Fruit fly (Drosophila melanogaster): ENCODE results near the gene CG4830.

Gene CG4830

DNA sequence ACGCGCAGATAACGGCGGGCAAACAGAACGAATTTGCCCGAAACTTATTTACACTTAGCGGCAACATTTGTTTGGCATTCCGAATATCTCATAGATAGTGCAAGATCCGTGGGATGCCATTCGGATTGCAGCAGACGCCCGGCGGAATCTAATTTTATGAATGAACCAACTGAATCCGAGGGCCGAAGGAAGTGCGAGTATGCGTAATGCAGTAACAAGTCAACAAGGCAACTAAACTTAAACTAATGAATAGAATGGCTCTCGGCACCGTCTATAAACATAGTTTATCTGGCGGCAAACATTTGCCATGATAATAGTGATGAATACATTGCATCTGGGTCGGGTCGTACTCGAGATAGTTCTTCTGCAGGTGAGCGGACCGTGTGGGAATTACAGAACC, 40.0 kb upstream of the CG4830 start (continued):
- TF ChIP-seq esg (GFP tag; conservative IDR thresholded peaks at IDR 0.05): no peak
- no peak for TF ChIP-seq CG3281 (GFP tag; optimal IDR thresholded peaks at IDR 0.05)
- TF ChIP-seq Antp (GFP tag; optimal IDR thresholded peaks at IDR 0.05): no peak
- no peak for TF ChIP-seq CG11247 (GFP tag; IDR thresholded peaks at IDR 0.05)
- TF ChIP-seq CG5953 (GFP tag; IDR thresholded peaks at IDR 0.05): no peak
- TF ChIP-seq Kr (GFP tag; optimal IDR thresholded peaks at IDR 0.05): no peak
- TF ChIP-seq row (GFP tag; IDR thresholded peaks at IDR 0.05): no peak
- TF ChIP-seq Xrp1 (GFP tag; IDR thresholded peaks at IDR 0.05): 0 out of 2 replicates have a peak, but pooled peaks have one; percentile 15
- TF ChIP-seq CG12391 (tag; optimal IDR thresholded peaks at IDR 0.05): no peak
- peak; percentile 8 for TF ChIP-seq fd64A (GFP tag; optimal IDR thresholded peaks at IDR 0.05)
- TF ChIP-seq CG17802 (tag; optimal IDR thresholded peaks at IDR 0.05): no peak
- TF ChIP-seq CG2712 (tag; optimal IDR thresholded peaks at IDR 0.05): no peak
- no peak for TF ChIP-seq tio (GFP tag; optimal IDR thresholded peaks at IDR 0.05)
- TF ChIP-seq H15 (GFP tag; IDR thresholded peaks at IDR 0.05): no peak
- TF ChIP-seq Sox100B (GFP tag; optimal IDR thresholded peaks at IDR 0.05): peak; percentile 8
- TF ChIP-seq CG17361 (GFP tag; IDR thresholded peaks at IDR 0.05): no peak
- no peak for TF ChIP-seq salm (tag; optimal IDR thresholded peaks at IDR 0.05)
- TF ChIP-seq CG30403 (GFP tag; optimal IDR thresholded peaks at IDR 0.05): no peak
- TF ChIP-seq ac (GFP tag; optimal IDR thresholded peaks at IDR 0.05): peak; percentile 5
- no peak for TF ChIP-seq sens-2 (GFP tag; IDR thresholded peaks at IDR 0.05)
- peak; percentile 25 for TF ChIP-seq CG15696 (tag; optimal IDR thresholded peaks at IDR 0.05)
- peak; percentile 20 for TF ChIP-seq dmrt11E (tag; optimal IDR thresholded peaks at IDR 0.05)
- TF ChIP-seq CG10267 (tag; optimal IDR thresholded peaks at IDR 0.05): no peak
- TF ChIP-seq Neu2 (GFP tag; optimal IDR thresholded peaks at IDR 0.05; ENCODE audit: borderline replicate concordance): no peak
- no peak for TF ChIP-seq CG10274 (GFP tag; optimal IDR thresholded peaks at IDR 0.05)
- peak in 1 of 3 experiments; percentile 21 for TF ChIP-seq lola (GFP tag; optimal IDR thresholded peaks at IDR 0.05)
- TF ChIP-seq chn (GFP tag; optimal IDR thresholded peaks at IDR 0.05): no peak
- no peak for TF ChIP-seq CG10979 (tag; optimal IDR thresholded peaks at IDR 0.05)
- no peak for TF ChIP-seq CG6854 (GFP tag; optimal IDR thresholded peaks at IDR 0.05)
- TF ChIP-seq D (optimal IDR thresholded peaks at IDR 0.05): no peak
- no peak for TF ChIP-seq D (GFP tag; optimal IDR thresholded peaks at IDR 0.05)
- no peak for TF ChIP-seq vfl (GFP tag; optimal IDR thresholded peaks at IDR 0.05)
- peak; percentile 26 for TF ChIP-seq CG2678 (tag; optimal IDR thresholded peaks at IDR 0.05)
- TF ChIP-seq Lpt (GFP tag; optimal IDR thresholded peaks at IDR 0.05): no peak
- peak; percentile 18; the same call in 1 of the 2 replicates for TF ChIP-seq CG31441 (GFP tag; IDR thresholded peaks at IDR 0.05)
- no peak for TF ChIP-seq CG31388 (GFP tag; optimal IDR thresholded peaks at IDR 0.05)
- TF ChIP-seq sqz (GFP tag; optimal IDR thresholded peaks at IDR 0.05): no peak
- TF ChIP-seq Optix (GFP tag; IDR thresholded peaks at IDR 0.05): no peak
- TF ChIP-seq CG4820 (GFP tag; optimal IDR thresholded peaks at IDR 0.05): no peak
- no peak for TF ChIP-seq CG9876 (GFP tag; optimal IDR thresholded peaks at IDR 0.05)
- no peak for TF ChIP-seq slbo (GFP tag; IDR thresholded peaks at IDR 0.05)
- TF ChIP-seq Hand (GFP tag; optimal IDR thresholded peaks at IDR 0.05): no peak
- no peak for TF ChIP-seq CG13287 (GFP tag; IDR thresholded peaks at IDR 0.05; ENCODE audit: partially characterized antibody)
- no peak for TF ChIP-seq mam (GFP tag; optimal IDR thresholded peaks at IDR 0.05)
- TF ChIP-seq CG3407 (GFP tag; optimal IDR thresholded peaks at IDR 0.05): peak; percentile 36
- no peak for TF ChIP-seq dan (GFP tag; IDR thresholded peaks at IDR 0.05)
- peak; percentile 53 for TF ChIP-seq CG15479 (GFP tag; optimal IDR thresholded peaks at IDR 0.05)
- no peak for TF ChIP-seq MESR4 (GFP tag; optimal IDR thresholded peaks at IDR 0.05)
- TF ChIP-seq CG6791 (GFP tag; IDR thresholded peaks at IDR 0.05; ENCODE audit: partially characterized antibody): no peak
- no peak for TF ChIP-seq tna (GFP tag; IDR thresholded peaks at IDR 0.05; ENCODE audit: partially characterized antibody)
- no peak for TF ChIP-seq z (GFP tag; IDR thresholded peaks at IDR 0.05)
- no peak for TF ChIP-seq CG8089 (GFP tag; optimal IDR thresholded peaks at IDR 0.05)

All from whole organism, embryonic.